Fruit fly (Drosophila melanogaster) whole organism, embryonic: ENCODE data around the gene CG12784.
A peak's percentile ranks its signal among the peaks of the same experiment; 100 is the strongest.

Experiments used
- ATbp ChIP-seq: fragments of 200-800 bp; sonication (Bioruptor generic); optimal IDR thresholded peaks from 2 replicates; lab custom pipeline; 2017; ENCODE audit warnings: missing biosample characterization, mild to moderate bottlenecking, missing genetic modification characterization, missing genetic modification reagents
- Adf1 ChIP-seq: fragments of 200-800 bp; sonication (Bioruptor generic); IDR thresholded peaks from 2 replicates; pipeline ENCODE4 v1.3.6; 2022; ENCODE audit warnings: missing biosample characterization, missing genetic modification characterization
- Asciz ChIP-seq: fragments of 200-800 bp; sonication (Bioruptor generic); optimal IDR thresholded peaks from 2 replicates; lab custom pipeline; 2017; ENCODE audit warnings: missing biosample characterization, mild to moderate bottlenecking, missing genetic modification characterization, missing genetic modification reagents
- CG10321 ChIP-seq: fragments of 200-800 bp; sonication (Bioruptor generic); IDR thresholded peaks from 2 replicates; pipeline ENCODE4 v1.3.6; 2022; ENCODE audit warnings: missing biosample characterization, missing genetic modification characterization
- CG10654 ChIP-seq: fragments of 200-800 bp; sonication (Bioruptor generic); optimal IDR thresholded peaks from 2 replicates; lab custom pipeline; 2016; ENCODE audit warnings: missing biosample characterization, missing genetic modification characterization
- CG14667 ChIP-seq: fragments of 200-800 bp; sonication (Bioruptor generic); IDR thresholded peaks from 2 replicates; pipeline ENCODE4 v1.3.6; 2022; ENCODE audit warnings: missing biosample characterization, missing genetic modification characterization
- CG15269 ChIP-seq: fragments of 200-800 bp; sonication (Bioruptor generic); optimal IDR thresholded peaks from 2 replicates; lab custom pipeline; 2018; ENCODE audit warnings: missing biosample characterization, mild to moderate bottlenecking, missing genetic modification characterization, moderate library complexity
- CG15514 ChIP-seq: fragments of 200-800 bp; sonication (Bioruptor generic); optimal IDR thresholded peaks from 3 replicates; lab custom pipeline; 2017; ENCODE audit warnings: missing biosample characterization, missing genetic modification characterization, mild to moderate bottlenecking, moderate library complexity, missing genetic modification reagents
- CG16779 ChIP-seq: fragments of 200-800 bp; sonication (Bioruptor generic); IDR thresholded peaks from 2 replicates; pipeline ENCODE4 v1.3.6; 2022; ENCODE audit warnings: missing biosample characterization, missing genetic modification characterization
- CG17328 ChIP-seq: fragments of 200-800 bp; sonication (Bioruptor generic); IDR thresholded peaks from 2 replicates; pipeline ENCODE4 v1.3.6; 2022; ENCODE audit warnings: missing biosample characterization, missing genetic modification characterization
- CG2116 ChIP-seq: fragments of 200-800 bp; sonication (Bioruptor generic); optimal IDR thresholded peaks from 3 replicates; lab custom pipeline; 2018; ENCODE audit warnings: missing biosample characterization, mild to moderate bottlenecking, missing genetic modification characterization
- CG32767 ChIP-seq: fragments of 200-800 bp; sonication (Bioruptor generic); IDR thresholded peaks from 2 replicates; pipeline ENCODE4 v1.3.6; 2022; ENCODE audit warnings: missing biosample characterization, missing genetic modification characterization
- CG32772 ChIP-seq: fragments of 200-800 bp; sonication (Bioruptor generic); IDR thresholded peaks from 2 replicates; pipeline ENCODE4 v1.3.6; 2022; ENCODE audit warnings: missing biosample characterization, missing genetic modification characterization
- CG5245 ChIP-seq: fragments of 200-800 bp; sonication (Bioruptor generic); optimal IDR thresholded peaks from 3 replicates; lab custom pipeline; 2016; ENCODE audit warnings: missing biosample characterization, missing genetic modification characterization
- CG6272 ChIP-seq: fragments of 200-800 bp; sonication (Bioruptor generic); IDR thresholded peaks from 2 replicates; pipeline ENCODE4 v1.3.6; 2022; ENCODE audit warnings: missing biosample characterization, missing genetic modification characterization
- CG6689 ChIP-seq: fragments of 200-800 bp; sonication (Bioruptor generic); IDR thresholded peaks from 2 replicates; pipeline ENCODE4 v1.3.6; 2022; ENCODE audit warnings: missing biosample characterization, missing genetic modification characterization
- CG7372 ChIP-seq: fragments of 200-800 bp; sonication (Bioruptor generic); IDR thresholded peaks from 2 replicates; pipeline ENCODE4 v1.3.6; 2022; ENCODE audit warnings: missing biosample characterization, missing genetic modification characterization
- Chrac-16 ChIP-seq: fragments of 200-800 bp; sonication (Bioruptor generic); optimal IDR thresholded peaks from 3 replicates; lab custom pipeline; 2016; ENCODE audit warnings: missing biosample characterization, missing genetic modification characterization
- Dek ChIP-seq: fragments of 200-800 bp; sonication (Bioruptor generic); optimal IDR thresholded peaks from 3 replicates; lab custom pipeline; 2019; ENCODE audit warnings: missing biosample characterization, mild to moderate bottlenecking, missing genetic modification characterization, moderate library complexity
- Dip2 ChIP-seq: fragments of 200-800 bp; sonication (Bioruptor generic); IDR thresholded peaks from 2 replicates; pipeline ENCODE4 v1.3.6; 2022; ENCODE audit warnings: missing biosample characterization, missing genetic modification characterization
- Dp ChIP-seq: fragments of 200-800 bp; sonication (Bioruptor generic); optimal IDR thresholded peaks from 2 replicates; lab custom pipeline; 2018; ENCODE audit warnings: missing biosample characterization, mild to moderate bottlenecking, missing genetic modification characterization, moderate library complexity
- HLH3B ChIP-seq: fragments of 200-800 bp; sonication (Bioruptor generic); IDR thresholded peaks from 2 replicates; pipeline ENCODE4 v1.3.6; 2022; ENCODE audit warnings: missing biosample characterization, missing genetic modification characterization
- Hey ChIP-seq: fragments of 200-800 bp; sonication (Bioruptor generic); optimal IDR thresholded peaks from 3 replicates; lab custom pipeline; 2018; ENCODE audit warnings: missing biosample characterization, mild to moderate bottlenecking, missing genetic modification characterization
- Hmr ChIP-seq: fragments of 200-800 bp; sonication (Bioruptor generic); optimal IDR thresholded peaks from 3 replicates; lab custom pipeline; 2017; ENCODE audit warnings: mild to moderate bottlenecking, missing biosample characterization, missing genetic modification reagents, missing genetic modification characterization
- Hr3 ChIP-seq: fragments of 200-800 bp; sonication (Bioruptor generic); optimal IDR thresholded peaks from 3 replicates; lab custom pipeline; 2016; ENCODE audit warnings: missing biosample characterization, missing genetic modification characterization
- Hr78 ChIP-seq, 2 experiments: fragments of 200-800 bp in 1 of 2; fragments of >200 bp in 1 of 2; sonication (Bioruptor generic) in 1 of 2; optimal IDR thresholded peaks; 2 replicates each; lab custom pipeline; 2017 to 2019; ENCODE audit warnings: missing biosample characterization in 2 of 2, missing genetic modification characterization in 2 of 2, mild to moderate bottlenecking in 1 of 2, moderate library complexity in 1 of 2
- Mad ChIP-seq: fragments of 200-800 bp; sonication (Bioruptor generic); optimal IDR thresholded peaks from 2 replicates; lab custom pipeline; 2016; ENCODE audit warnings: missing biosample characterization, missing genetic modification characterization
- NC2β ChIP-seq: fragments of 200-800 bp; sonication (Bioruptor generic); optimal IDR thresholded peaks from 2 replicates; lab custom pipeline; 2016; ENCODE audit warnings: missing biosample characterization, missing genetic modification characterization
- NK7.1 ChIP-seq: fragments of 200-800 bp; sonication (Bioruptor generic); optimal IDR thresholded peaks from 3 replicates; lab custom pipeline; 2016; ENCODE audit warnings: missing biosample characterization, missing genetic modification characterization
- Spps ChIP-seq: fragments of 200-800 bp; sonication (Bioruptor generic); optimal IDR thresholded peaks from 2 replicates; lab custom pipeline; 2018; ENCODE audit warnings: missing biosample characterization, mild to moderate bottlenecking, missing genetic modification characterization
- Sry-δ ChIP-seq: fragments of 200-800 bp; sonication (Bioruptor generic); optimal IDR thresholded peaks from 2 replicates; lab custom pipeline; 2016; ENCODE audit warnings: missing biosample characterization, missing genetic modification characterization
- Vsx1 ChIP-seq: fragments of 200-800 bp; sonication (Bioruptor generic); optimal IDR thresholded peaks from 2 replicates; lab custom pipeline; 2017; ENCODE audit warnings: missing biosample characterization, mild to moderate bottlenecking, missing genetic modification characterization, missing genetic modification reagents
- aop ChIP-seq: fragments of 200-800 bp; sonication (Bioruptor generic); IDR thresholded peaks from 2 replicates; pipeline ENCODE4 v1.3.6; 2022; ENCODE audit warnings: missing biosample characterization, missing genetic modification characterization
- ase ChIP-seq: fragments of 200-800 bp; sonication (Bioruptor generic); IDR thresholded peaks from 3 replicates; pipeline ENCODE4 v1.3.6; 2022; ENCODE audit warnings: missing biosample characterization, missing genetic modification characterization
- bcd ChIP-seq: fragments of 200-800 bp; sonication (Bioruptor generic); optimal IDR thresholded peaks from 2 replicates; lab custom pipeline; 2017; ENCODE audit warnings: missing biosample characterization, mild to moderate bottlenecking, missing genetic modification characterization
- caup ChIP-seq: fragments of 200-800 bp; sonication (Bioruptor generic); optimal IDR thresholded peaks from 3 replicates; lab custom pipeline; 2017; ENCODE audit warnings: missing biosample characterization, mild to moderate bottlenecking, missing genetic modification characterization, moderate library complexity; ENCODE audit not compliant: severe bottlenecking
- disco-r ChIP-seq: fragments of 200-800 bp; sonication (Bioruptor generic); optimal IDR thresholded peaks from 2 replicates; lab custom pipeline; 2016; ENCODE audit warnings: missing biosample characterization, missing genetic modification characterization
- dmrt99B ChIP-seq: fragments of 200-800 bp; sonication (Bioruptor generic); optimal IDR thresholded peaks from 2 replicates; lab custom pipeline; 2018; ENCODE audit warnings: missing biosample characterization, mild to moderate bottlenecking, missing genetic modification characterization, moderate library complexity
- dpn ChIP-seq, 2 experiments: fragments of 200-800 bp; sonication (Bioruptor generic); optimal IDR thresholded peaks; 3 replicates each; lab custom pipeline; 2016; ENCODE audit warnings: missing biosample characterization in 2 of 2, missing genetic modification characterization in 2 of 2
- exex ChIP-seq: fragments of 200-800 bp; sonication (Bioruptor generic); optimal IDR thresholded peaks from 4 replicates; lab custom pipeline; 2018; ENCODE audit warnings: missing biosample characterization, mild to moderate bottlenecking, missing genetic modification characterization, moderate library complexity
- fu2 ChIP-seq: fragments of 200-800 bp; sonication (Bioruptor generic); optimal IDR thresholded peaks from 2 replicates; lab custom pipeline; 2016; ENCODE audit warnings: missing biosample characterization, missing genetic modification characterization
- grau ChIP-seq: fragments of 200-800 bp; optimal IDR thresholded peaks from 3 replicates; lab custom pipeline; 2019; ENCODE audit warnings: missing biosample characterization, mild to moderate bottlenecking, missing genetic modification characterization, moderate library complexity
- lilli ChIP-seq: fragments of 200-800 bp; sonication (Bioruptor generic); optimal IDR thresholded peaks from 3 replicates; lab custom pipeline; 2016; ENCODE audit warnings: missing biosample characterization, missing genetic modification characterization
- mld ChIP-seq: fragments of 200-800 bp; sonication (Bioruptor generic); IDR thresholded peaks from 3 replicates; pipeline ENCODE4 v1.3.6; 2022; ENCODE audit warnings: missing biosample characterization, missing genetic modification characterization; ENCODE audit not compliant: partially characterized antibody
- p53 ChIP-seq: fragments of 200-800 bp; sonication (Bioruptor generic); optimal IDR thresholded peaks from 2 replicates; lab custom pipeline; 2016; ENCODE audit warnings: missing biosample characterization, missing genetic modification characterization
- peb ChIP-seq: fragments of 200-800 bp; sonication (Bioruptor generic); IDR thresholded peaks from 2 replicates; pipeline ENCODE4 v1.3.6; 2022; ENCODE audit warnings: missing biosample characterization, missing genetic modification characterization
- phol ChIP-seq: fragments of 200-800 bp; sonication (Bioruptor generic); optimal IDR thresholded peaks from 3 replicates; lab custom pipeline; 2018; ENCODE audit warnings: missing biosample characterization, mild to moderate bottlenecking, missing genetic modification characterization, moderate library complexity
- pita ChIP-seq: fragments of 200-800 bp; sonication (Bioruptor generic); optimal IDR thresholded peaks from 2 replicates; lab custom pipeline; 2017; ENCODE audit warnings: missing biosample characterization, mild to moderate bottlenecking, missing genetic modification characterization
- slou ChIP-seq: fragments of 200-800 bp; sonication (Bioruptor generic); optimal IDR thresholded peaks from 3 replicates; lab custom pipeline; 2016; ENCODE audit warnings: missing biosample characterization, missing genetic modification characterization
- tx ChIP-seq: fragments of 200-800 bp; sonication (Bioruptor generic); optimal IDR thresholded peaks from 2 replicates; lab custom pipeline; 2016; ENCODE audit warnings: missing biosample characterization, missing genetic modification characterization
- unc-4 ChIP-seq: fragments of 200-800 bp; sonication (Bioruptor generic); IDR thresholded peaks from 2 replicates; pipeline ENCODE4 v1.3.6; 2022; ENCODE audit warnings: missing biosample characterization, missing genetic modification characterization; ENCODE audit not compliant: partially characterized antibody

Gene CG12784

DNA sequence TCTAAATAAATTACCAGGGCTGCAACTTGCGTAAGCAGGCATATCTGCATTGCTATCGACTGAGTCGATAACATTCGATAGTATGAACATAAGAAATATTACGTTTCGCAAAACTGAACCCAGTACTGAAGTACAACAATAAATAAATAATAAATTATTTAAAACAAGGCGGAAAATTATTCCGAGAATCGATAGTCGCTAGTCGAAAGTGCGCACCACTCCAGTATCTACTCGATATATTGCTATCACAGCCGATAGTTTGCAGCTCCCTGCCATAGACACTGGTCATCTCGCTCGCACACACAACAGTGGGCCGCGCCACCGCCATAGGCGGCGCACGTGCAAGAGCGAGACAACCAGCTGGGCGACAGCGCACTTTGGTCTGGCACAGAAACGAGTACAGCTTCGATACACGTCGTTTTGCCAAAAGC lies 30.5 kb downstream of the CG12784 start, which contains the start of gene nsl1 (continued):
- TF ChIP-seq Dp (GFP tag; lab: Kevin White, UChicago) (peak; percentile 39), fu2 (GFP tag; lab: Kevin White, UChicago) (no peak), disco-r (GFP tag; lab: Kevin White, UChicago) (no peak), caup (GFP tag; lab: Kevin White, UChicago) (peak; percentile 63), Chrac-16 (GFP tag; lab: Kevin White, UChicago) (peak; percentile 44), CG15269 (peak; percentile 18), bcd (peak; percentile 48), HLH3B (GFP tag; lab: Robert Waterston, UW) (no peak), CG6272 (GFP tag; lab: Robert Waterston, UW) (peak; percentile 63), NK7.1 (no peak), peb (GFP tag; lab: Robert Waterston, UW) (no peak), mld (GFP tag; lab: Robert Waterston, UW) (peak; percentile 90), unc-4 (GFP tag; lab: Robert Waterston, UW) (peak; percentile 95), tx (no peak), CG6689 (peak; percentile 47; the same call in 1 of the 2 replicates), Vsx1 (GFP tag; lab: Kevin White, UChicago) (peak; percentile 7), CG16779 (no peak), CG14667 (0 out of 2 replicates have a peak, but pooled peaks have one; percentile 11), dmrt99B (tag; lab: Kevin White, UChicago) (no peak), ATbp (no peak), exex (tag; lab: Kevin White, UChicago) (no peak), CG32772 (peak; percentile 41; the same call in 1 of the 2 replicates), CG5245 (no peak), CG32767 (GFP tag; lab: Robert Waterston, UW) (peak; percentile 41; the same call in 1 of the 2 replicates), CG7372 (GFP tag; lab: Robert Waterston, UW) (no peak), Dip2 (GFP tag; lab: Robert Waterston, UW) (no peak), CG2116 (GFP tag; lab: Kevin White, UChicago) (peak; percentile 94)

DNA sequence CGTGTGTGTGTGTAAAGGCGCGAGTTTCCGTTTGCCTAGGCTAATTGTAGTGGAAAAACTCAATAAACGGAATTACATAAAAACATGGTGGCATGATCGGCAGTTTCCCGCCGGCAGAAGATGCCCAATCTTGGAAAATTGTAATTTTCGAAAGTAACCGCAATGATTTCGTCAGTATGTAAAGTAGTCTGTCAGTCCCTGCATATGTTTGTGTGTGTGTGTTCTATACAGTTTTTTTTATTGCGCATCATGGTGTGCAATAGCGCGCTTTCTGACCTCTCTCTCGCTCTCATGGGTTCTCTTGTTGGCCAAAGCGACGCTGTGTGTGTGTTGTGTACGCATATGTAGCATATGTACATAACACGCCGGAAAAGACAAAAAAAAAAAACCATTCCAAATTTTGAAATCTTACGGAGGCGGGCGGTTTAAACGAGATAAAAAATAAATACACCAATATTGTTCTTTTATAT lies 31.4 kb downstream of the CG12784 start:
- peak; percentile 53 for TF ChIP-seq Asciz (GFP tag; lab: Kevin White, UChicago)
- TF ChIP-seq CG5245: no peak
- TF ChIP-seq CG10321 (GFP tag; lab: Robert Waterston, UW): peak; percentile 69
- no peak for TF ChIP-seq pita (GFP tag; lab: Kevin White, UChicago)
- TF ChIP-seq Hr78 (GFP tag; optimal IDR thresholded peaks at IDR 0.05; lab: Kevin White, UChicago): no peak
- peak; percentile 21 for TF ChIP-seq phol
- peak in 1 of 2 experiments; percentile 16 for TF ChIP-seq dpn (GFP tag; optimal IDR thresholded peaks at IDR 0.05; lab: Kevin White, UChicago)
- TF ChIP-seq grau (tag; lab: Kevin White, UChicago): peak; percentile 16
- no peak for TF ChIP-seq CG17328 (GFP tag; lab: Robert Waterston, UW)
- peak; percentile 15 for TF ChIP-seq p53
- TF ChIP-seq CG10654 (GFP tag; lab: Kevin White, UChicago): no peak
- TF ChIP-seq Sry-δ (GFP tag; lab: Kevin White, UChicago): peak; percentile 8
- peak; percentile 18; the same call in 1 of the 2 replicates for TF ChIP-seq Adf1 (GFP tag; lab: Robert Waterston, UW)
- peak; percentile 30 for TF ChIP-seq Hr3 (GFP tag; lab: Kevin White, UChicago)
- TF ChIP-seq NC2β: no peak
- TF ChIP-seq ase (GFP tag; lab: Robert Waterston, UW): no peak
- TF ChIP-seq Mad (GFP tag; lab: Kevin White, UChicago): peak; percentile 12
- peak; percentile 24 for TF ChIP-seq Hey (tag; lab: Kevin White, UChicago)
- no peak for TF ChIP-seq aop (GFP tag; lab: Robert Waterston, UW)
- peak; percentile 37 for TF ChIP-seq Dek (tag; lab: Kevin White, UChicago)
- TF ChIP-seq slou: no peak
- peak; percentile 45 for TF ChIP-seq CG15514
- peak; percentile 46 for TF ChIP-seq Hmr
- no peak for TF ChIP-seq Spps (tag; lab: Kevin White, UChicago)
- peak; percentile 16 for TF ChIP-seq lilli
